Worm (Caenorhabditis elegans): ENCODE measurements around the gene R02E4.1.

ce11 chrX:4134855-4135254 lies 30.5 kb upstream of the R02E4.1 start, which contains the start of gene ZK470.2:
- TF ChIP-seq ceh-82 (tag; optimal IDR thresholded peaks at IDR 0.05): no peak
- TF ChIP-seq snpc-4 (tag; optimal IDR thresholded peaks at IDR 0.05): no peak
- no peak for TF ChIP-seq lin-15B (tag; optimal IDR thresholded peaks at IDR 0.05)
- no peak for TF ChIP-seq nhr-11 (tag; optimal IDR thresholded peaks at IDR 0.05)
- no peak for TF ChIP-seq daf-12 (tag; optimal IDR thresholded peaks at IDR 0.05)
- no peak for TF ChIP-seq attf-4 (tag; optimal IDR thresholded peaks at IDR 0.05)
